Fruit fly (Drosophila melanogaster): ENCODE measurements around the gene CG1239.

DNA sequence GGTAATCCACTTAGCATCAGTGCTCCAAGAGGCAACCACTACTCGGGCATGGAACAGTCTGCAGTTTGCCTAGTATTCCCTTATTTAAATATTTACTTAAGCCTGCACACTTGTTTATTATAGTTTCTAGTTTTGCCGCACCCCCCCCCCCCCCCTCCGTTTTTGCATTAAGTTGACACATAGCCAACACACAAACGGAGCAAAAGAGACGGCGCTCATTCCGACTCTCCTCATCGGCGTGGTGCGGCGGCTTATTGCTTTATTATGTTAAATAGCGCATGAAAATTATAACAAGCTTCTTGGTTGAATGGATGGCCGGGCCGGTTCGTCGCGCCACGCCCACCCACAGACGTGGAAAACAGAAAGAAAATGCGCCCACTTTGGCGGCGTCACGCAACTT is 43.7 kb upstream of the CG1239 start:
- no peak for TF ChIP-seq usp (GFP tag; optimal IDR thresholded peaks at IDR 0.05)
- TF ChIP-seq Dll (optimal IDR thresholded peaks at IDR 0.05): no peak

Data from whole organism.